Worm (Caenorhabditis elegans): ENCODE data around the gene rpl-16.

DNA sequence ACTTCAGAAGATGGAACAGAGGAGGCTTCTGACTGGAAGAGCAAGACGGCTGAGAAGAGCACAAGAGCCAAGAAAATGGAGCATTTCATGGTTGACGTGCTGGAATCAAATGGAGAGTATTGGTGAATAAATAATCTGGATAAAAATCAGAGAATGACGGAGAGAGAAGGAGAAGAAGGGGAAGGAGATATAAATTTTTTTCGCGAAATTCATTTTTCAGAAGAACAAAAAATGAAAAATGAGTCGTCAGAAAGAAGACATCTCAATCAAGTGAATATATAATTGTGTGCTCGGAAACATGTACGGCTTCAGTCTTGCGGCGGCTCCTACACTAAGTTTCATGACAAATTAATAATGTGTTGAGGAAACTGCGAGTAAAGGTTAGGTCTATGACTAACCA lies 46.3 kb upstream of the rpl-16 start, which contains the start of gene C54C6.5:
- TF ChIP-seq ztf-11 (tag; optimal IDR thresholded peaks at IDR 0.05) (no peak), ama-1 (optimal IDR thresholded peaks at IDR 0.05) (no peak), zag-1 (tag; optimal IDR thresholded peaks at IDR 0.05) (no peak), aly-2 (tag; optimal IDR thresholded peaks at IDR 0.05) (no peak), lin-35 (GFP tag; optimal IDR thresholded peaks at IDR 0.05) (no peak), sptf-1 (tag; optimal IDR thresholded peaks at IDR 0.05) (no peak), ceh-82 (tag; optimal IDR thresholded peaks at IDR 0.05) (no peak), ces-1 (GFP tag; optimal IDR thresholded peaks at IDR 0.05) (no peak), lin-14 (GFP tag; optimal IDR thresholded peaks at IDR 0.05) (no peak)
